Worm (Caenorhabditis elegans) whole organism, L4 larva: ENCODE measurements around the gene Y11D7A.7.

Experiments used
- F49E8.2 ChIP-seq: sonication (generic microtip); optimal IDR thresholded peaks from 2 replicates; lab custom pipeline; 2016; ENCODE audit warnings: missing compliant biosample characterization, mild to moderate bottlenecking, missing genetic modification characterization, borderline replicate concordance
- ama-1 ChIP-seq: fragments of 150-350 bp; optimal IDR thresholded peaks from 2 replicates; lab custom pipeline; 2014; ENCODE audit warnings: inconsistent platforms, mixed read lengths
- dmd-6 ChIP-seq: fragments of 200-800 bp; sonication (Bioruptor generic); IDR thresholded peaks from 2 replicates; pipeline ENCODE4 v1.3.6; 2022; ENCODE audit warnings: missing genetic modification reagents, missing genetic modification characterization, missing compliant biosample characterization
- fos-1 ChIP-seq: fragments of 150-350 bp; optimal IDR thresholded peaks from 2 replicates; lab custom pipeline; 2014; ENCODE audit warnings: missing biosample characterization, missing genetic modification characterization
- lin-13 ChIP-seq: fragments of 150-350 bp; optimal IDR thresholded peaks from 2 replicates; lab custom pipeline; 2014; ENCODE audit warnings: missing biosample characterization, missing genetic modification reagents, missing genetic modification characterization
- mxl-3 ChIP-seq: fragments of 200-800 bp; sonication (Bioruptor generic); optimal IDR thresholded peaks from 2 replicates; lab custom pipeline; 2018; ENCODE audit warnings: mild to moderate bottlenecking, missing genetic modification characterization, missing compliant biosample characterization
- nhr-111 ChIP-seq: fragments of 200-800 bp; sonication (Bioruptor generic); optimal IDR thresholded peaks from 2 replicates; lab custom pipeline; 2018; ENCODE audit warnings: mild to moderate bottlenecking, missing genetic modification characterization, missing compliant biosample characterization
- nhr-25 ChIP-seq: sonication (generic microtip); optimal IDR thresholded peaks from 2 replicates; lab custom pipeline; 2017; ENCODE audit warnings: missing genetic modification characterization, mild to moderate bottlenecking, missing compliant biosample characterization, antibody characterized with exemption, moderate library complexity, borderline replicate concordance; ENCODE audit not compliant: insufficient read depth
- nhr-42 ChIP-seq: fragments of 200-800 bp; sonication (Bioruptor generic); IDR thresholded peaks from 2 replicates; pipeline ENCODE4 v1.3.6; 2022; ENCODE audit warnings: missing genetic modification characterization, missing compliant biosample characterization
- nhr-77 ChIP-seq: fragments of 150-350 bp; optimal IDR thresholded peaks from 2 replicates; lab custom pipeline; 2014; ENCODE audit warnings: missing biosample characterization, missing genetic modification characterization
- snpc-4 ChIP-seq: fragments of 150-350 bp; optimal IDR thresholded peaks from 2 replicates; lab custom pipeline; 2014; ENCODE audit warnings: missing biosample characterization, missing genetic modification characterization
- zag-1 ChIP-seq: fragments of 150-350 bp; optimal IDR thresholded peaks from 2 replicates; lab custom pipeline; 2014; ENCODE audit warnings: missing biosample characterization, missing genetic modification characterization

DNA sequence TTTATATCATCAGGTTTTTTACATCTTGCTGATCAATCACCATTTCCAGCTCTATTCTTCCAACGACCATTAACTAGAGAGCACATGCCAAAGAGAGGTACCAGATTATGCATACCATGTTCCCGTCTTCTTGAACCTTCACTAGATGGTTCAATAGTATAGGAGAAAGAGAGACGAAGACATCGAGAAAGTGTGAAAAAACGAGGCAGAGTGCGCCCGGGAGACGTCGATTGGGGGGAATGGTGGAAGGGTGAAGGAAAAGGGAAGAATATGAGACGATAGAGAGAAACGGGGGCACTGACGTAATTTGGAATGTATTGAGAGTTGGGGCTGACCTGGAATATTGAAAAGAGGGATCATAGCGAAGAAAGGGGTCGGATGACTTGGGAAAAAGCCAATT is 18.3 kb downstream of the Y11D7A.7 start:
- no peak for TF ChIP-seq ama-1 (lab: Kevin White, UChicago)
- no peak for TF ChIP-seq nhr-77 (tag; lab: Kevin White, UChicago)
- no peak for TF ChIP-seq nhr-25 (tag; lab: Kevin White, UChicago)
- no peak for TF ChIP-seq fos-1 (tag; lab: Kevin White, UChicago)
- TF ChIP-seq mxl-3 (GFP tag; lab: Kevin White, UChicago): no peak
- no peak for TF ChIP-seq lin-13 (GFP tag; lab: Kevin White, UChicago)
- no peak for TF ChIP-seq nhr-42 (GFP tag; lab: Robert Waterston, UW)
- TF ChIP-seq snpc-4 (tag; lab: Kevin White, UChicago): no peak
- TF ChIP-seq nhr-111 (GFP tag; lab: Kevin White, UChicago): no peak
- no peak for TF ChIP-seq dmd-6 (GFP tag; lab: Robert Waterston, UW)
- no peak for TF ChIP-seq zag-1
- TF ChIP-seq F49E8.2 (tag; lab: Kevin White, UChicago): no peak
